Fruit fly (Drosophila melanogaster): ENCODE measurements around the gene ssp3.

The ssp3 gene

DNA sequence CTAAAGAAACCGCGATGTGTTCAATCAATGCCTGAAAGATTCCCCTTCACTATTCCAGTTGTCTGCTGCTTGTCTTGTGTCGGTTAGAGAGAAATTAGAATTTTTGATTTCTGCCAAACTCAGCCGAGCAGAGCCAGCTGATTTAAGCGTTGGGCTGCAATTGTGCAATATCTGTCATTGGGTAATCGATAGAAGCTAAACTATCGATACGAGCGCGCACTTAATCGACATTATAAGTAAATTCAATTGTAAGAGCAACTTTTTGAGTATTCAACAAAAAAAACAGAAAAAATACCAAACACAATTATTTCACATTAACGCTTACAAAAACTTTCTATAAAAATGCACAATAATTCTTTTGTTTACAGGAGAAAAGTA is at the start of gene ssp3:
Gene ssp3 (minus strand): TSS at position 164 of the 378 bp plus-strand sequence.
- TF ChIP-seq tj (GFP tag; optimal IDR thresholded peaks at IDR 0.05) (no peak), CG14711 (tag; optimal IDR thresholded peaks at IDR 0.05) (no peak), Clk (GFP tag; optimal IDR thresholded peaks at IDR 0.05) (no peak), cic (GFP tag; optimal IDR thresholded peaks at IDR 0.05) (no peak), ovo (GFP tag; optimal IDR thresholded peaks at IDR 0.05) (no peak), CG1620 (GFP tag; optimal IDR thresholded peaks at IDR 0.05) (no peak), CG12768 (GFP tag; optimal IDR thresholded peaks at IDR 0.05) (no peak), Hr96 (GFP tag; optimal IDR thresholded peaks at IDR 0.05) (no peak), CG5204 (GFP tag; optimal IDR thresholded peaks at IDR 0.05) (no peak), Mnt (GFP tag; optimal IDR thresholded peaks at IDR 0.05) (no peak), Crg-1 (GFP tag; optimal IDR thresholded peaks at IDR 0.05) (no peak), toe (GFP tag; optimal IDR thresholded peaks at IDR 0.05) (no peak), kay (GFP tag; ENCODE audit: borderline replicate concordance) (no peak), CG11617 (GFP tag; optimal IDR thresholded peaks at IDR 0.05) (no peak), cnc (optimal IDR thresholded peaks at IDR 0.05) (no peak), pad (GFP tag; optimal IDR thresholded peaks at IDR 0.05) (no peak), CG7045 (GFP tag; optimal IDR thresholded peaks at IDR 0.05) (no peak), CG7101 (tag; optimal IDR thresholded peaks at IDR 0.05) (no peak), bab1 (GFP tag; optimal IDR thresholded peaks at IDR 0.05) (no peak), CG33017 (tag; optimal IDR thresholded peaks at IDR 0.05) (no peak)

DNA sequence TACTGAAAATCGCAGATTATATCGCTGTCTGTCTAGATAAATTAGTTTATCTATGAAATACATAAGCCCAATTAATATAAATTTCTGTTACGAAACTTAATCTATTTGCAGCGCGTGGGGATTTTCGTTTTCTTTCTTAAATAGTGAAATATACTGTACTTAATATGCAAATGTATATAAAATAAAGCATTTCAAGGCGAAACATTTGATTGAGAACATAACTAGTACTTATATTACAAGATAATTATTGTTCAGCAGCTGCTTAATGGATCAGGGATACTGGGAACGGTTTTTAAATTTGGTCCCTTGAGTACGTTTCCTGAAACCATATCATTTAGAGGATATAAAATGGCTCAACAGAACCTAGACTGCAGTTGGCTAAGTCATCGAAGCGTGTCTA is 48.4 kb upstream of the ssp3 start, which contains the start of gene CG46465:
Gene CG46465 (plus strand): TSS at position 301 of the 400 bp plus-strand sequence.
- peak; percentile 87 for TF ChIP-seq kay (GFP tag; ENCODE audit: borderline replicate concordance)
- no peak for TF ChIP-seq Mnt (GFP tag; optimal IDR thresholded peaks at IDR 0.05)
- TF ChIP-seq Crg-1 (GFP tag; optimal IDR thresholded peaks at IDR 0.05) = no peak
- TF ChIP-seq Clk (GFP tag; optimal IDR thresholded peaks at IDR 0.05) = no peak

DNA sequence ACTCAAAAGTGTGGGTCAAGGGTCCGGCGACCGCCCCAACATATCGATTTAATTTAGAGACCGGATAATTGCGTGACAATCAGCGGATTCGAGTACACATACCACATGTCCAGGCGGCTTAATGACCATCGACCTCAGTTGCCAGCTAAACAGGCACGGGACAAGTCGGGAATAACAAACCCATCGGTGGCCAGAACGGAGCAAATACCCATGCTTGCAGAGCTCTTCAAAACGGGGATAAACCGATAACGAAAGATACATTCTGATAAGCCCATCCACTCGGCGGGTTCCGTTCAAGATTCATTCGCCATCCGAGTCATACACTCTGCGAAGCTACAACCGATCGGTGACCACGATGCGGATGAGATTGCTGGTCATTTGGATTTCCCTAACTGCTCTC is 47.0 kb upstream of the ssp3 start, which contains the start of gene CG15169:
Gene CG15169 (plus strand): TSS at position 301 of the 400 bp plus-strand sequence.
- TF ChIP-seq bab1 (GFP tag; optimal IDR thresholded peaks at IDR 0.05) (no peak), cic (GFP tag; optimal IDR thresholded peaks at IDR 0.05) (no peak), tj (GFP tag; optimal IDR thresholded peaks at IDR 0.05) (no peak), Mnt (GFP tag; optimal IDR thresholded peaks at IDR 0.05) (no peak), cnc (optimal IDR thresholded peaks at IDR 0.05) (no peak), CG33017 (tag; optimal IDR thresholded peaks at IDR 0.05) (no peak), CG7101 (tag; optimal IDR thresholded peaks at IDR 0.05) (no peak), ovo (GFP tag; optimal IDR thresholded peaks at IDR 0.05) (no peak), CG12768 (GFP tag; optimal IDR thresholded peaks at IDR 0.05) (no peak), kay (GFP tag; ENCODE audit: borderline replicate concordance) (no peak), Clk (GFP tag; optimal IDR thresholded peaks at IDR 0.05) (no peak), toe (GFP tag; optimal IDR thresholded peaks at IDR 0.05) (no peak), pad (GFP tag; optimal IDR thresholded peaks at IDR 0.05) (no peak), Crg-1 (GFP tag; optimal IDR thresholded peaks at IDR 0.05) (no peak), CG7045 (GFP tag; optimal IDR thresholded peaks at IDR 0.05) (no peak), CG14711 (tag; optimal IDR thresholded peaks at IDR 0.05) (no peak)

DNA sequence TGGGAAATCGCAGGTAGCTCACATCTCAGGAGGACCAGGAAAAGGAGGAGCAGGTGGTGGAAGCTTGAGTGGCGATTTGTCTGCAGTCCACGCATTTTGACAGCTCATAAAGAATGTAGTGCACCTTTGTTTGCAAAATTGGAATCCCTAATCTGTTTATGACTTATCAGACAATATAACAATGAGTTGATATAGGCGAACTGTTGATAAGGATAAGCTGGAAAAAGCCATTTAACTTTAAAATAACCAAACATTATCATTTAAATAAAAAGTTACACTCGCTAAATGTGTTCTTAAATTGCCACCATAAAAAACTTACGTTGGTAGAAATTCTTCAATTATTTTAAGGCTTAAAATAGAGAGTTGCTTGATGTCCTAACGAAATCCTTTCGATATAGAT is 46.4 kb upstream of the ssp3 start, which contains the start of gene CG15170:
Gene CG15170 (minus strand): TSS at position 101 of the 400 bp plus-strand sequence.
- TF ChIP-seq Clk (GFP tag; optimal IDR thresholded peaks at IDR 0.05) (no peak), cnc (optimal IDR thresholded peaks at IDR 0.05) (no peak), kay (GFP tag; ENCODE audit: borderline replicate concordance) (no peak), CG14711 (tag; optimal IDR thresholded peaks at IDR 0.05) (no peak), CG5204 (GFP tag; optimal IDR thresholded peaks at IDR 0.05) (no peak), bab1 (GFP tag; optimal IDR thresholded peaks at IDR 0.05) (no peak), Crg-1 (GFP tag; optimal IDR thresholded peaks at IDR 0.05) (no peak), CG1620 (GFP tag; optimal IDR thresholded peaks at IDR 0.05) (no peak), Hr96 (GFP tag; optimal IDR thresholded peaks at IDR 0.05) (no peak)

DNA sequence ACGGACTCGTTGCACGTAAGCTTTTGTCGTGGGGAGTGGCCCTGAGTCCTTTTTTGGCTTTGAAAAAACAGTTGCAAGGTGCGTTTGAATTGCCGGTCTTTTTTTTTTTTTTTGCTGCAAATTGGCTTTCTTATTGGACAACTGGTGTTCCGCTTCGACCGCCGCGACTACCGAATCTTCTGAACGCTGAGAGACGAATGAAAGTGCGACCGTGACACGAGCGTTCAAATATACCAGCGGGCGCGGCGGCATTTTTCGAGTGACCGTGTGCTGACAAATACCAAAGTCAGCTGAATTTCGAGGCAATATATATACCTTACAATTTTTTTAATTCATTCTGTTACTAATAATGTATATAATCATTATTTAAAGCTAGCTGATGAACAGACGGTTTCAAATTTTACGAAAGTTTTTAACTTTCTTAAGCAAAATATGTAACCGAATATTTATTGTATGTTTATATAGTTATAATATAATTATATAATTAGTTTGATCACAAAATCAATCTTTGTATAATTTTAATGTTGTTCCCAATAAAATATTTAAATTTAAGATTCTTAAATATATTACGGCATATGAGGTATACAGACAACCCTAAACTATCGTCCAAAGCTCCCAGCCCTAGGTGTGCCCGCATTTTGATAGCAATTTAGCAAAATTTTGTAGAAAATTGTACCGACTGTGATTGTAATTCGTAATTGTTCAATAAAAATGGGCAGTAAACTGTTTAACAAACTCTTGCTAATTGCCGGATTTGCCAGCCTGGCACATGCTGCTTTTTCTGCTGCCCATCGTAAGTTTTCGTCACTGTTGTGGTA is 43.5 kb upstream of the ssp3 start, which contains the start of the genes Swip-1 and EMC5:
Gene Swip-1 (minus strand): TSS at position 203 of the 818 bp plus-strand sequence.
Gene EMC5 (plus strand): TSS at position 630 of the 818 bp plus-strand sequence.
- TF ChIP-seq cic (GFP tag; optimal IDR thresholded peaks at IDR 0.05) = no peak
- TF ChIP-seq CG7101 (tag; optimal IDR thresholded peaks at IDR 0.05) = peak; percentile 74
- TF ChIP-seq tj (GFP tag; optimal IDR thresholded peaks at IDR 0.05) = peak; percentile 57
- no peak for TF ChIP-seq cnc (optimal IDR thresholded peaks at IDR 0.05)
- TF ChIP-seq Crg-1 (GFP tag; optimal IDR thresholded peaks at IDR 0.05) = no peak
- TF ChIP-seq CG33017 (tag; optimal IDR thresholded peaks at IDR 0.05) = peak; percentile 29
- TF ChIP-seq Hr96 (GFP tag; optimal IDR thresholded peaks at IDR 0.05) = no peak
- TF ChIP-seq CG5204 (GFP tag; optimal IDR thresholded peaks at IDR 0.05) = no peak
- peak; percentile 2 for TF ChIP-seq CG7045 (GFP tag; optimal IDR thresholded peaks at IDR 0.05)
- no peak for TF ChIP-seq Clk (GFP tag; optimal IDR thresholded peaks at IDR 0.05)
- peak; percentile 48 for TF ChIP-seq toe (GFP tag; optimal IDR thresholded peaks at IDR 0.05)
- TF ChIP-seq ovo (GFP tag; optimal IDR thresholded peaks at IDR 0.05) = peak; percentile 36
- peak; percentile 26 for TF ChIP-seq pad (GFP tag; optimal IDR thresholded peaks at IDR 0.05)
- peak; percentile 8 for TF ChIP-seq CG1620 (GFP tag; optimal IDR thresholded peaks at IDR 0.05)
- no peak for TF ChIP-seq CG12768 (GFP tag; optimal IDR thresholded peaks at IDR 0.05)
- peak; percentile 29 for TF ChIP-seq bab1 (GFP tag; optimal IDR thresholded peaks at IDR 0.05)
- TF ChIP-seq Mnt (GFP tag; optimal IDR thresholded peaks at IDR 0.05) = peak; percentile 22
- TF ChIP-seq kay (GFP tag; ENCODE audit: borderline replicate concordance) = no peak
- peak; percentile 92 for TF ChIP-seq CG14711 (tag; optimal IDR thresholded peaks at IDR 0.05)
- TF ChIP-seq CG11617 (GFP tag; optimal IDR thresholded peaks at IDR 0.05) = peak; percentile 65

DNA sequence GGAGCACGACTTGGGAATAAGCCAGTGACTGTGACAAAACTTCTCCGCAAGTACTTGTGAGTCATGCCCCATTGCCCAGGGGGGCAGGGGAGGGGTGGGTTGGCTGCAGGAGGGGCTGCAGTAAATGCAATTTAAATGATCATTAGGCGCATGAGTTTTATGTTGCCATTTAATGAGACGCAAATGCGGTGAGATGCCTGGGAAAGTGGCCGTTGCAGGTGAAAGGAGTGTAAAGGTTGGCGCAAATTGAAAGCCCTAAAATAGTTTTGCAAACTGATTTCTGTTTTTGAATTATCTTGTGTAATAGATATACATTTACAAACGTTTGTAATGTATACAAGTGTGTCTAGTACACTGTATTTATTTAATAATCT is 42.4 kb upstream of the ssp3 start:
- TF ChIP-seq cic (GFP tag; optimal IDR thresholded peaks at IDR 0.05) (no peak), Hr96 (GFP tag; optimal IDR thresholded peaks at IDR 0.05) (no peak), CG11617 (GFP tag; optimal IDR thresholded peaks at IDR 0.05) (no peak), bab1 (GFP tag; optimal IDR thresholded peaks at IDR 0.05) (no peak), CG7101 (tag; optimal IDR thresholded peaks at IDR 0.05) (no peak), kay (GFP tag; ENCODE audit: borderline replicate concordance) (no peak), pad (GFP tag; optimal IDR thresholded peaks at IDR 0.05) (no peak), toe (GFP tag; optimal IDR thresholded peaks at IDR 0.05) (no peak), ovo (GFP tag; optimal IDR thresholded peaks at IDR 0.05) (no peak), Mnt (GFP tag; optimal IDR thresholded peaks at IDR 0.05) (no peak), cnc (optimal IDR thresholded peaks at IDR 0.05) (no peak), CG7045 (GFP tag; optimal IDR thresholded peaks at IDR 0.05) (no peak), Crg-1 (GFP tag; optimal IDR thresholded peaks at IDR 0.05) (no peak), CG1620 (GFP tag; optimal IDR thresholded peaks at IDR 0.05) (no peak), CG14711 (tag; optimal IDR thresholded peaks at IDR 0.05) (no peak)
